Worm (Caenorhabditis elegans): Measurements from ENCODE around the gene B0361.11.

ce11 chrIII:7304961-7305648, 27.7 kb downstream of the B0361.11 start:
- no peak for TF ChIP-seq pha-4 (tag; optimal IDR thresholded peaks at IDR 0.05)
- no peak for TF ChIP-seq aly-2 (tag; optimal IDR thresholded peaks at IDR 0.05)
- TF ChIP-seq egl-27 (tag; optimal IDR thresholded peaks at IDR 0.05) = no peak
- no peak for TF ChIP-seq nhr-12 (tag; optimal IDR thresholded peaks at IDR 0.05)
- TF ChIP-seq nhr-77 (tag; optimal IDR thresholded peaks at IDR 0.05) = no peak
- no peak for TF ChIP-seq ceh-16 (tag; optimal IDR thresholded peaks at IDR 0.05)
- TF ChIP-seq ama-1 (optimal IDR thresholded peaks at IDR 0.05) = no peak
- TF ChIP-seq lin-39 (tag; optimal IDR thresholded peaks at IDR 0.05) = no peak

Measured in whole organism, L3 larva.